Fruit fly (Drosophila melanogaster) whole organism, embryonic: ENCODE measurements around the gene CG33298.
A peak's percentile ranks its signal among the peaks of the same experiment; 100 is the strongest.

Experiments
- Awh ChIP-seq: fragments of 200-800 bp; sonication (Bioruptor generic); IDR thresholded peaks from 2 replicates; pipeline ENCODE4, ENCODE4 v1.3.6; 2022; ENCODE audit warnings: missing biosample characterization, missing genetic modification characterization
- CG10431 ChIP-seq: fragments of 200-800 bp; sonication (Bioruptor generic); optimal IDR thresholded peaks from 3 replicates; lab custom pipeline; 2018; ENCODE audit warnings: missing biosample characterization, mild to moderate bottlenecking, missing genetic modification characterization
- CG11504 ChIP-seq: fragments of 200-800 bp; sonication (Bioruptor generic); optimal IDR thresholded peaks from 3 replicates; lab custom pipeline; 2019; ENCODE audit warnings: missing biosample characterization, mild to moderate bottlenecking, missing genetic modification characterization, moderate library complexity
- CG12236 ChIP-seq: fragments of 200-800 bp; sonication (Bioruptor generic); optimal IDR thresholded peaks from 2 replicates; lab custom pipeline; 2016; ENCODE audit warnings: missing biosample characterization, missing genetic modification characterization
- CG12299 ChIP-seq: fragments of 200-800 bp; sonication (Bioruptor generic); optimal IDR thresholded peaks from 2 replicates; lab custom pipeline; 2018; ENCODE audit warnings: missing biosample characterization, mild to moderate bottlenecking, missing genetic modification characterization
- CG12942 ChIP-seq: fragments of 200-800 bp; sonication (Bioruptor generic); optimal IDR thresholded peaks from 3 replicates; lab custom pipeline; 2016; ENCODE audit warnings: missing biosample characterization, missing genetic modification characterization
- CG15269 ChIP-seq: fragments of 200-800 bp; sonication (Bioruptor generic); optimal IDR thresholded peaks from 2 replicates; lab custom pipeline; 2018; ENCODE audit warnings: missing biosample characterization, mild to moderate bottlenecking, missing genetic modification characterization, moderate library complexity
- CG1529 ChIP-seq: fragments of 200-800 bp; sonication (Bioruptor generic); optimal IDR thresholded peaks from 3 replicates; lab custom pipeline; 2018; ENCODE audit warnings: missing biosample characterization, missing genetic modification characterization
- CG2199 ChIP-seq: fragments of 200-800 bp; sonication (Bioruptor generic); IDR thresholded peaks from 3 replicates; pipeline ENCODE4 v1.3.6; 2022; ENCODE audit warnings: missing biosample characterization, missing genetic modification characterization
- CG32767 ChIP-seq: fragments of 200-800 bp; sonication (Bioruptor generic); IDR thresholded peaks from 2 replicates; pipeline ENCODE4 v1.3.6; 2022; ENCODE audit warnings: missing biosample characterization, missing genetic modification characterization
- CG32772 ChIP-seq: fragments of 200-800 bp; sonication (Bioruptor generic); IDR thresholded peaks from 2 replicates; pipeline ENCODE4 v1.3.6; 2022; ENCODE audit warnings: missing biosample characterization, missing genetic modification characterization
- CG3407 ChIP-seq: fragments of 200-800 bp; sonication (Bioruptor generic); optimal IDR thresholded peaks from 2 replicates; lab custom pipeline; 2018; ENCODE audit warnings: missing biosample characterization, mild to moderate bottlenecking, missing genetic modification characterization
- CG34422 ChIP-seq: fragments of 200-800 bp; sonication (Bioruptor generic); IDR thresholded peaks from 3 replicates; pipeline ENCODE4 v1.3.6; 2022; ENCODE audit warnings: missing biosample characterization, missing genetic modification characterization
- CG6272 ChIP-seq: fragments of 200-800 bp; sonication (Bioruptor generic); IDR thresholded peaks from 2 replicates; pipeline ENCODE4 v1.3.6; 2022; ENCODE audit warnings: missing biosample characterization, missing genetic modification characterization
- CG7928 ChIP-seq: fragments of 200-800 bp; sonication (Bioruptor generic); optimal IDR thresholded peaks from 2 replicates; lab custom pipeline; 2017; ENCODE audit warnings: missing biosample characterization, mild to moderate bottlenecking, missing genetic modification characterization
- CG7963 ChIP-seq: fragments of 200-800 bp; sonication (Bioruptor generic); IDR thresholded peaks from 3 replicates; pipeline ENCODE4 v1.3.6; 2022; ENCODE audit warnings: missing biosample characterization, missing genetic modification characterization; ENCODE audit not compliant: partially characterized antibody
- CG8281 ChIP-seq: fragments of 200-800 bp; sonication (Bioruptor generic); optimal IDR thresholded peaks from 2 replicates; lab custom pipeline; 2018; ENCODE audit warnings: missing biosample characterization, mild to moderate bottlenecking, missing genetic modification characterization, moderate library complexity
- CG8290 ChIP-seq, 3 experiments: fragments of 200-800 bp; sonication (Bioruptor generic); optimal IDR thresholded peaks; 2 replicates each; lab custom pipeline; 2016 to 2019; ENCODE audit warnings: missing biosample characterization in 3 of 3, missing genetic modification characterization in 3 of 3, mild to moderate bottlenecking in 2 of 3, moderate library complexity in 1 of 3
- CG8388 ChIP-seq: fragments of 200-800 bp; sonication (Bioruptor generic); optimal IDR thresholded peaks from 2 replicates; lab custom pipeline; 2019; ENCODE audit warnings: missing biosample characterization, mild to moderate bottlenecking, missing genetic modification characterization, moderate library complexity
- ERR ChIP-seq: fragments of 200-800 bp; sonication (Bioruptor generic); optimal IDR thresholded peaks from 2 replicates; lab custom pipeline; 2016; ENCODE audit warnings: missing biosample characterization, missing genetic modification characterization
- Fer3 ChIP-seq: fragments of 200-800 bp; sonication (Bioruptor generic); optimal IDR thresholded peaks from 2 replicates; lab custom pipeline; 2018; ENCODE audit warnings: missing biosample characterization, mild to moderate bottlenecking, missing genetic modification characterization, moderate library complexity
- Hmx ChIP-seq: fragments of 200-800 bp; sonication (Bioruptor generic); optimal IDR thresholded peaks from 2 replicates; lab custom pipeline; 2016; ENCODE audit warnings: missing biosample characterization, missing genetic modification characterization
- Hr39 ChIP-seq: fragments of >200 bp; optimal IDR thresholded peaks from 2 replicates; lab custom pipeline; 2017
- NC2α ChIP-seq: fragments of 200-800 bp; sonication (Bioruptor generic); optimal IDR thresholded peaks from 2 replicates; lab custom pipeline; 2016; ENCODE audit warnings: missing biosample characterization, missing genetic modification characterization
- Rx ChIP-seq: fragments of 200-800 bp; sonication (Bioruptor generic); IDR thresholded peaks from 2 replicates; pipeline ENCODE4 v1.3.6; 2022; ENCODE audit warnings: missing biosample characterization, missing genetic modification characterization
- Side ChIP-seq: fragments of 200-800 bp; sonication (Bioruptor generic); optimal IDR thresholded peaks from 2 replicates; lab custom pipeline; 2016; ENCODE audit warnings: missing biosample characterization, missing genetic modification characterization
- amos ChIP-seq: fragments of 200-800 bp; sonication (Bioruptor generic); IDR thresholded peaks from 2 replicates; pipeline ENCODE4 v1.3.6; 2022; ENCODE audit warnings: missing biosample characterization, missing genetic modification characterization; ENCODE audit not compliant: partially characterized antibody
- bowl ChIP-seq: fragments of 200-800 bp; sonication (Bioruptor generic); IDR thresholded peaks from 2 replicates; pipeline ENCODE4 v1.3.6; 2022; ENCODE audit warnings: missing biosample characterization, missing genetic modification characterization
- cad ChIP-seq: fragments of >200 bp; optimal IDR thresholded peaks from 2 replicates; lab custom pipeline; 2017; ENCODE audit warnings: missing biosample characterization, missing genetic modification characterization
- chm ChIP-seq: fragments of 200-800 bp; sonication (Bioruptor generic); IDR thresholded peaks from 2 replicates; pipeline ENCODE4 v1.3.6; 2022; ENCODE audit warnings: missing biosample characterization, missing genetic modification characterization
- ci ChIP-seq: fragments of 200-800 bp; sonication (Bioruptor generic); IDR thresholded peaks from 3 replicates; pipeline ENCODE4 v1.3.6; 2022; ENCODE audit warnings: missing biosample characterization, missing genetic modification characterization
- crol ChIP-seq: fragments of 200-800 bp; sonication (Bioruptor generic); IDR thresholded peaks from 2 replicates; pipeline ENCODE4 v1.3.6; 2022; ENCODE audit warnings: missing biosample characterization, missing genetic modification characterization
- dmrt11E ChIP-seq: fragments of 200-800 bp; sonication (Bioruptor generic); optimal IDR thresholded peaks from 3 replicates; lab custom pipeline; 2018; ENCODE audit warnings: missing biosample characterization, mild to moderate bottlenecking, missing genetic modification characterization, moderate library complexity
- dpn ChIP-seq, 2 experiments: fragments of 200-800 bp; sonication (Bioruptor generic); optimal IDR thresholded peaks; 3 replicates each; lab custom pipeline; 2016; ENCODE audit warnings: missing biosample characterization in 2 of 2, missing genetic modification characterization in 2 of 2
- fd3F ChIP-seq: fragments of 200-800 bp; sonication (Bioruptor generic); optimal IDR thresholded peaks from 2 replicates; lab custom pipeline; 2018; ENCODE audit warnings: missing biosample characterization, mild to moderate bottlenecking, missing genetic modification characterization, moderate library complexity
- ftz-f1 ChIP-seq: fragments of 200-800 bp; sonication (Bioruptor generic); optimal IDR thresholded peaks from 2 replicates; lab custom pipeline; 2016; ENCODE audit warnings: missing biosample characterization, missing genetic modification characterization
- h ChIP-seq: fragments of >200 bp; optimal IDR thresholded peaks from 2 replicates; lab custom pipeline; 2017
- hth ChIP-seq: fragments of >200 bp; optimal IDR thresholded peaks from 2 replicates; lab custom pipeline; 2017; ENCODE audit warnings: inconsistent platforms
- kni ChIP-seq: fragments of 200-800 bp; sonication (Bioruptor generic); optimal IDR thresholded peaks from 3 replicates; lab custom pipeline; 2017; ENCODE audit warnings: mild to moderate bottlenecking, missing biosample characterization, missing genetic modification reagents, missing genetic modification characterization
- mirr ChIP-seq: fragments of 200-800 bp; sonication (Bioruptor generic); optimal IDR thresholded peaks from 3 replicates; lab custom pipeline; 2018; ENCODE audit warnings: missing biosample characterization, mild to moderate bottlenecking, missing genetic modification characterization
- otp ChIP-seq: fragments of 200-800 bp; sonication (Bioruptor generic); IDR thresholded peaks from 3 replicates; pipeline ENCODE4, ENCODE4 v1.3.6; 2022; ENCODE audit warnings: missing biosample characterization, missing genetic modification characterization
- rib ChIP-seq: fragments of 200-800 bp; sonication (Bioruptor generic); IDR thresholded peaks from 2 replicates; pipeline ENCODE4 v1.3.6; 2022; ENCODE audit warnings: missing biosample characterization, missing genetic modification characterization
- row ChIP-seq: fragments of 200-800 bp; sonication (Bioruptor generic); IDR thresholded peaks from 3 replicates; pipeline ENCODE4 v1.3.6; 2022; ENCODE audit warnings: missing biosample characterization, missing genetic modification characterization
- schlank ChIP-seq: fragments of 200-800 bp; sonication (Bioruptor generic); optimal IDR thresholded peaks from 2 replicates; lab custom pipeline; 2018; ENCODE audit warnings: missing biosample characterization, mild to moderate bottlenecking, missing genetic modification characterization
- scrt ChIP-seq: fragments of 200-800 bp; sonication (Bioruptor generic); optimal IDR thresholded peaks from 2 replicates; lab custom pipeline; 2018; ENCODE audit warnings: missing biosample characterization, mild to moderate bottlenecking, missing genetic modification characterization, moderate library complexity
- sens-2 ChIP-seq: fragments of 200-800 bp; sonication (Bioruptor generic); IDR thresholded peaks from 2 replicates; pipeline ENCODE4 v1.3.6; 2022; ENCODE audit warnings: missing biosample characterization, missing genetic modification characterization
- stc ChIP-seq: fragments of 200-800 bp; sonication (Bioruptor generic); IDR thresholded peaks from 2 replicates; pipeline ENCODE4 v1.3.6; 2022; ENCODE audit warnings: missing biosample characterization, missing genetic modification characterization
- trem ChIP-seq: fragments of 200-800 bp; optimal IDR thresholded peaks from 3 replicates; lab custom pipeline; 2019; ENCODE audit warnings: missing biosample characterization, mild to moderate bottlenecking, missing genetic modification characterization, moderate library complexity
- tx ChIP-seq: fragments of 200-800 bp; sonication (Bioruptor generic); optimal IDR thresholded peaks from 2 replicates; lab custom pipeline; 2016; ENCODE audit warnings: missing biosample characterization, missing genetic modification characterization
- zen ChIP-seq: fragments of 200-800 bp; sonication (Bioruptor generic); optimal IDR thresholded peaks from 3 replicates; lab custom pipeline; 2018; ENCODE audit warnings: missing biosample characterization, mild to moderate bottlenecking, missing genetic modification characterization, moderate library complexity

The CG33298 gene

DNA sequence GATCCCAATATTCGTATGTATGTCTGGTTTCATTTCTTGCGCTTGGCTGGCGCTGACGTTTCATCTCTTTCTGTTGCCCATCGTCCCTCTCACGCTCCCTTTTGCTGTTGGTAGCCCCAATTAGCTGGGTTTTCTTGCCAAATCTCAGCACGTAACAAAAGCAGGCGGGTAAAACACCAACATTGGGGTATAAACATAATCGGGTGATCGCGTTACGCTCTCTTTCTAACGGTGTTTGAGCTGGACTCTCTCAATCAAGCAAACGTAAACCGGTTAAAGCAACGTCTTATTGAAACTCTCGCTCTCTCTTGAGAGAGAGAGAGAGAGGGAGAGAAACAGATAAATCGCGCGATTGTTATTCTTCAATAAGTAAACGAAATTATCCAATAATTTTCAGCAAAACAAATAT, 27.5 kb downstream of the CG33298 start (continued):
- TF ChIP-seq sens-2 (no peak), trem (tag; lab: Kevin White, UChicago) (no peak), h (lab: Kevin White, UChicago) (no peak), stc (GFP tag; lab: Robert Waterston, UW) (no peak), mirr (GFP tag; lab: Kevin White, UChicago) (peak; percentile 12), cad (no peak), tx (GFP tag; lab: Kevin White, UChicago) (no peak), CG1529 (GFP tag; lab: Kevin White, UChicago) (no peak), CG3407 (no peak), chm (0 out of 2 replicates have a peak, but pooled peaks have one; percentile 25), CG32767 (GFP tag; lab: Robert Waterston, UW) (no peak), schlank (tag; lab: Kevin White, UChicago) (no peak), CG6272 (GFP tag; lab: Robert Waterston, UW) (no peak), Fer3 (tag; lab: Kevin White, UChicago) (no peak), zen (tag; lab: Kevin White, UChicago) (no peak), CG8290 (GFP tag; optimal IDR thresholded peaks at IDR 0.05; lab: Kevin White, UChicago) (no peak), CG8290 (tag; optimal IDR thresholded peaks at IDR 0.05; lab: Kevin White, UChicago) (no peak), rib (GFP tag; lab: Robert Waterston, UW) (0 out of 2 replicates have a peak, but pooled peaks have one; percentile 55), Rx (GFP tag; lab: Robert Waterston, UW) (no peak), Awh (GFP tag; lab: Robert Waterston, UW) (peak; percentile 72), CG15269 (tag; lab: Kevin White, UChicago) (peak; percentile 70), dmrt11E (tag; lab: Kevin White, UChicago) (no peak), CG11504 (no peak), hth (lab: Kevin White, UChicago) (no peak), CG32772 (GFP tag; lab: Robert Waterston, UW) (no peak), ftz-f1 (GFP tag; lab: Kevin White, UChicago) (no peak), crol (GFP tag; lab: Robert Waterston, UW) (no peak), CG12299 (tag; lab: Kevin White, UChicago) (no peak), CG10431 (no peak), Hmx (GFP tag; lab: Kevin White, UChicago) (no peak), Hr39 (lab: Kevin White, UChicago) (no peak), bowl (GFP tag; lab: Robert Waterston, UW) (no peak), CG12942 (no peak), CG7928 (GFP tag; lab: Kevin White, UChicago) (no peak), amos (GFP tag; lab: Robert Waterston, UW) (no peak), otp (no peak), NC2α (no peak), CG7963 (no peak)

DNA sequence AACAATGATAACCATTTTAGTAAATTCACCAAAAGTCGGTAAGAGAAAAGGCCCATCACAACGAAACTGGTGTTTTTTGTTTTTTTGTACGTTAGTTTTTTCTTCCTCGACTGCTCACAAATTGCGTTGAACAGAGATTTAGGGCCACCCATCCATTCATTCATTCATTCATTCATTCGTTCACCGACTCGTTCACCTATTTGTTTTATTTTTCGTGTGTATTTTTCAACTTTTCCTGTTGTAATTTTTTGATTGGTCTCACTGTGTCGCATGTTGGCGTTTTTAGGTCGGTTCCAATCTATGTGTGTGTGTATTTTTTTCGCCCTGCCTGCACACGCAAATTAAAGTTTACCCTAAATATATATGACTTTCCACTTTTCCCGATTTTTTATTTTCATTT, 29.6 kb downstream of the CG33298 start:
- peak; percentile 4 for TF ChIP-seq CG12236 (GFP tag; lab: Kevin White, UChicago)
- TF ChIP-seq ci (GFP tag; lab: Robert Waterston, UW), result 0 out of 3 replicates have a peak, but pooled peaks have one; percentile 44
- TF ChIP-seq scrt (GFP tag; lab: Kevin White, UChicago), result no peak
- TF ChIP-seq ERR (GFP tag; lab: Kevin White, UChicago), result no peak
- no peak for TF ChIP-seq Side (GFP tag; lab: Kevin White, UChicago)
- TF ChIP-seq dpn (GFP tag; optimal IDR thresholded peaks at IDR 0.05; lab: Kevin White, UChicago), result no peak
- peak; percentile 0 for TF ChIP-seq fd3F
- no peak for TF ChIP-seq kni (GFP tag; lab: Kevin White, UChicago)
- peak; percentile 61 for TF ChIP-seq CG8388 (GFP tag; lab: Kevin White, UChicago)
- 0 out of 3 replicates have a peak, but pooled peaks have one; percentile 18 for TF ChIP-seq row (GFP tag; lab: Robert Waterston, UW)
- peak; percentile 96 for TF ChIP-seq CG8281
- 0 out of 3 replicates have a peak, but pooled peaks have one; percentile 37 for TF ChIP-seq CG2199 (GFP tag; lab: Robert Waterston, UW)
- no peak for TF ChIP-seq CG34422 (GFP tag; lab: Robert Waterston, UW)
